Fruit fly (Drosophila melanogaster): ENCODE measurements around the gene Muc12Ea.
A peak's percentile ranks its signal among the peaks of the same experiment; 100 is the strongest.

The Muc12Ea gene

dm6 chrX:14277435-14277834 is at the start of gene Muc12Ea:
Gene Muc12Ea, plus strand, starts transcription at chrX:14277735.
- no peak for TF ChIP-seq CG3407 (GFP tag; optimal IDR thresholded peaks at IDR 0.05)
- no peak for TF ChIP-seq zfh2 (GFP tag; optimal IDR thresholded peaks at IDR 0.05)
- TF ChIP-seq kni (GFP tag; optimal IDR thresholded peaks at IDR 0.05) = no peak
- TF ChIP-seq Med (GFP tag) = peak; percentile 36

DNA sequence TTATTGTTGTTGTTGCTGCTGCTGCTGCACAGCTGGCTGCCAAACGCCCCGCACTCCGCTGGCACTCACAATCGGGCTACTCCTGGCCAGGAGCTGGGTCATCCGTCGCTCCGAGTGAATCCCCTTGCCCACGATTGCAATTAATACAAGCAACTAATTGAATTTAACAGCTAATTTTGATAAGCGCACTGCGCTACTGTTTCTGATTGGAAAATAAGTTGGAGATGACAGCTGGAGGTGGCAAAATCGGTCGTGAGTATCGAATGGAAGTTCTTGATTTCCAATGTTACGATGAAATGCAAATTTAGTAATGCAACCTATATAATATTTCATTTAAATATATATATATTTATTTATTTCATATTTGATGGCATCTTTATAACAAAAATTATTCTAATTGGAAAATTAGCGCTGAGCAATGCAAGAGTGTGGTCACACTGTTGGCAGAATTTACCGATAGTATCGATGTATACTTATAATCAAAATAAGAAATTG is 43.6 kb upstream of the Muc12Ea start, which contains the start of gene CG42271:
Gene CG42271 (minus strand): TSS at position 224 of the 495 bp plus-strand sequence.
- TF ChIP-seq Rfx (GFP tag; IDR thresholded peaks at IDR 0.05) (peak; percentile 50; the same call in 1 of the 2 replicates), CG10431 (GFP tag; optimal IDR thresholded peaks at IDR 0.05) (no peak), ftz-f1 (GFP tag; optimal IDR thresholded peaks at IDR 0.05) (peak; percentile 15), CG9817 (tag; optimal IDR thresholded peaks at IDR 0.05) (peak; percentile 57), Adf1 (GFP tag; IDR thresholded peaks at IDR 0.05) (peak; percentile 25; the same call in 1 of the 2 replicates), CG4328 (GFP tag; optimal IDR thresholded peaks at IDR 0.05) (peak; percentile 22), E2f1 (GFP tag; IDR thresholded peaks at IDR 0.05) (no peak), CG31365 (tag; optimal IDR thresholded peaks at IDR 0.05) (no peak), Ets65A (GFP tag) (peak; percentile 58), Scr (GFP tag; IDR thresholded peaks at IDR 0.05; ENCODE audit: partially characterized antibody) (peak; percentile 97), CG10543 (GFP tag; optimal IDR thresholded peaks at IDR 0.05) (peak; percentile 60), Dip3 (GFP tag; optimal IDR thresholded peaks at IDR 0.05) (no peak), run (tag; optimal IDR thresholded peaks at IDR 0.05) (no peak), CG33213 (GFP tag; optimal IDR thresholded peaks at IDR 0.05) (no peak), CG14050 (GFP tag; IDR thresholded peaks at IDR 0.05) (no peak), tx (GFP tag; optimal IDR thresholded peaks at IDR 0.05) (no peak), BtbVII (GFP tag; optimal IDR thresholded peaks at IDR 0.05) (peak; percentile 3), zfh2 (GFP tag; optimal IDR thresholded peaks at IDR 0.05) (no peak), ttk (GFP tag; IDR thresholded peaks at IDR 0.05) (no peak), CG15514 (GFP tag; optimal IDR thresholded peaks at IDR 0.05) (peak; percentile 61), ara (GFP tag; IDR thresholded peaks at IDR 0.05) (peak; percentile 33; the same call in 1 of the 2 replicates), CG6254 (GFP tag; optimal IDR thresholded peaks at IDR 0.05) (no peak), croc (GFP tag; conservative IDR thresholded peaks at IDR 0.05) (no peak; the same call in 2 of the 3 replicates), lbe (GFP tag; optimal IDR thresholded peaks at IDR 0.05) (no peak), Elba2 (GFP tag; optimal IDR thresholded peaks at IDR 0.05) (no peak), CG11695 (GFP tag; IDR thresholded peaks at IDR 0.05) (no peak), her (GFP tag; optimal IDR thresholded peaks at IDR 0.05) (no peak), Mrtf (GFP tag; IDR thresholded peaks at IDR 0.05) (no peak), nerfin-1 (tag; optimal IDR thresholded peaks at IDR 0.05) (peak; percentile 34), trem (tag; optimal IDR thresholded peaks at IDR 0.05) (peak; percentile 50), CG13424 (tag; optimal IDR thresholded peaks at IDR 0.05) (peak; percentile 63), fd64A (GFP tag; optimal IDR thresholded peaks at IDR 0.05) (no peak), bsh (GFP tag; optimal IDR thresholded peaks at IDR 0.05) (peak in 1 of 2 experiments; percentile 36), CG42726 (GFP tag; IDR thresholded peaks at IDR 0.05; ENCODE audit: partially characterized antibody) (peak; percentile 40; the same call in 1 of the 2 replicates), bowl (GFP tag; IDR thresholded peaks at IDR 0.05) (no peak), Sry-β (GFP tag; optimal IDR thresholded peaks at IDR 0.05) (peak; percentile 55), schlank (tag; optimal IDR thresholded peaks at IDR 0.05) (no peak), zen2 (GFP tag; IDR thresholded peaks at IDR 0.05; ENCODE audit: partially characterized antibody) (peak; percentile 89), sob (GFP tag; IDR thresholded peaks at IDR 0.05) (peak; percentile 52), B-H1 (GFP tag; IDR thresholded peaks at IDR 0.05) (no peak), nmo (GFP tag; optimal IDR thresholded peaks at IDR 0.05) (peak; percentile 75), ewg (GFP tag; optimal IDR thresholded peaks at IDR 0.05) (peak; percentile 5), eyg (GFP tag; optimal IDR thresholded peaks at IDR 0.05) (no peak), Hr39 (optimal IDR thresholded peaks at IDR 0.05) (no peak), CG16813 (GFP tag; IDR thresholded peaks at IDR 0.05; ENCODE audit: partially characterized antibody) (peak; percentile 95), Dll (GFP tag; IDR thresholded peaks at IDR 0.05; ENCODE audit: partially characterized antibody) (peak; percentile 97)

Data from whole organism, embryonic.